Fruit fly (Drosophila melanogaster): Measurements from ENCODE around the gene CG8478.

Gene CG8478

dm6 chr3R:9747875-9747899 is 15.8 kb upstream of the CG8478 start, which contains the start of gene PpD3:
TSS of gene PpD3 (plus strand) at chr3R:9747875.
- TF ChIP-seq CG32121 (GFP tag; IDR thresholded peaks at IDR 0.05) (no peak), CG10348 (GFP tag; IDR thresholded peaks at IDR 0.05) (no peak), Pif1A (GFP tag; optimal IDR thresholded peaks at IDR 0.05) (no peak), CG4496 (GFP tag; IDR thresholded peaks at IDR 0.05) (no peak), CG17806 (tag; optimal IDR thresholded peaks at IDR 0.05) (no peak)

dm6 chr3R:9747900-9748663 is 15.4 kb upstream of the CG8478 start:
- TF ChIP-seq CG14655 (GFP tag; optimal IDR thresholded peaks at IDR 0.05) = no peak
- no peak for TF ChIP-seq gl (tag; optimal IDR thresholded peaks at IDR 0.05)
- no peak for TF ChIP-seq CG9948 (tag; optimal IDR thresholded peaks at IDR 0.05)
- no peak for TF ChIP-seq CG17806 (tag; optimal IDR thresholded peaks at IDR 0.05)
- no peak for TF ChIP-seq CG34367 (tag; optimal IDR thresholded peaks at IDR 0.05)
- no peak for TF ChIP-seq Snoo (tag; optimal IDR thresholded peaks at IDR 0.05)
- TF ChIP-seq CG13204 (GFP tag; optimal IDR thresholded peaks at IDR 0.05) = no peak
- no peak for TF ChIP-seq Pif1A (GFP tag; optimal IDR thresholded peaks at IDR 0.05)
- TF ChIP-seq CG32121 (GFP tag; IDR thresholded peaks at IDR 0.05) = no peak
- TF ChIP-seq CG10348 (GFP tag; IDR thresholded peaks at IDR 0.05) = no peak
- no peak for TF ChIP-seq Pif1B (GFP tag; optimal IDR thresholded peaks at IDR 0.05)
- no peak for TF ChIP-seq D1 (tag; optimal IDR thresholded peaks at IDR 0.05)
- TF ChIP-seq CG8159 (tag; optimal IDR thresholded peaks at IDR 0.05) = no peak
- no peak for TF ChIP-seq CG15710 (tag; optimal IDR thresholded peaks at IDR 0.05)

dm6 chr3R:9754487-9754886 is 9.0 kb upstream of the CG8478 start, which contains the start of gene Tti1:
TSS of gene Tti1 (minus strand) at chr3R:9754686.
- TF ChIP-seq gl (tag; optimal IDR thresholded peaks at IDR 0.05) (no peak), CG10348 (GFP tag; IDR thresholded peaks at IDR 0.05) (no peak), CG32121 (GFP tag; IDR thresholded peaks at IDR 0.05) (no peak), Pif1A (GFP tag; optimal IDR thresholded peaks at IDR 0.05) (no peak), Snoo (tag; optimal IDR thresholded peaks at IDR 0.05) (no peak), CG9948 (tag; optimal IDR thresholded peaks at IDR 0.05) (no peak), CG13204 (GFP tag; optimal IDR thresholded peaks at IDR 0.05) (no peak), CG14655 (GFP tag; optimal IDR thresholded peaks at IDR 0.05) (no peak), rn (GFP tag; IDR thresholded peaks at IDR 0.05) (no peak), D1 (tag; optimal IDR thresholded peaks at IDR 0.05) (no peak), EcR (GFP tag; optimal IDR thresholded peaks at IDR 0.05) (no peak), CG34367 (tag; optimal IDR thresholded peaks at IDR 0.05) (no peak), CG8159 (tag; optimal IDR thresholded peaks at IDR 0.05) (no peak)

- TF ChIP-seq EcR (GFP tag; optimal IDR thresholded peaks at IDR 0.05) (peak; percentile 54), CG13204 (GFP tag; optimal IDR thresholded peaks at IDR 0.05) (no peak)
These were observed 7.3 kb upstream of the CG8478 start, which contains the start of the genes Alg12 and Rpt3R for dm6 chr3R:9756187-9756586. TSS of gene Alg12 (plus strand) at chr3R:9756491. TSS of gene Rpt3R (minus strand) at chr3R:9756510.

- TF ChIP-seq gl (tag; optimal IDR thresholded peaks at IDR 0.05) = no peak
- TF ChIP-seq fd96Ca (GFP tag; IDR thresholded peaks at IDR 0.05) = no peak
- peak; percentile 64 for TF ChIP-seq EcR (GFP tag; optimal IDR thresholded peaks at IDR 0.05)
- no peak for TF ChIP-seq CG10348 (GFP tag; IDR thresholded peaks at IDR 0.05)
- TF ChIP-seq CG13204 (GFP tag; optimal IDR thresholded peaks at IDR 0.05) = no peak
- no peak for TF ChIP-seq CG8301 (tag; optimal IDR thresholded peaks at IDR 0.05)
- TF ChIP-seq CG17806 (tag; optimal IDR thresholded peaks at IDR 0.05) = peak; percentile 18
- TF ChIP-seq CG4496 (GFP tag; IDR thresholded peaks at IDR 0.05) = peak; percentile 35; the same call in 1 of the 3 replicates
- TF ChIP-seq Snoo (tag; optimal IDR thresholded peaks at IDR 0.05) = peak; percentile 33
These were observed 3.9 kb upstream of the CG8478 start, which contains the start of gene Mpi for dm6 chr3R:9759360-9760191. TSS of gene Mpi (plus strand) at chr3R:9759622.

- peak; percentile 48; the same call in 1 of the 2 replicates for TF ChIP-seq rn (GFP tag; IDR thresholded peaks at IDR 0.05)
- no peak for TF ChIP-seq CG10348 (GFP tag; IDR thresholded peaks at IDR 0.05)
- peak; percentile 79 for TF ChIP-seq EcR (GFP tag; optimal IDR thresholded peaks at IDR 0.05)
- TF ChIP-seq CG17806 (tag; optimal IDR thresholded peaks at IDR 0.05) = peak; percentile 8
- peak; percentile 80 for TF ChIP-seq Pif1A (GFP tag; optimal IDR thresholded peaks at IDR 0.05)
- TF ChIP-seq Snoo (tag; optimal IDR thresholded peaks at IDR 0.05) = peak; percentile 44
- peak; percentile 52 for TF ChIP-seq Ets98B (GFP tag; IDR thresholded peaks at IDR 0.05)
- TF ChIP-seq CG15710 (tag; optimal IDR thresholded peaks at IDR 0.05) = peak; percentile 41
- TF ChIP-seq CG13204 (GFP tag; optimal IDR thresholded peaks at IDR 0.05) = no peak
- no peak for TF ChIP-seq Pif1B (GFP tag; optimal IDR thresholded peaks at IDR 0.05)
- 0 out of 3 replicates have a peak, but pooled peaks have one; percentile 39 for TF ChIP-seq fd96Ca (GFP tag; IDR thresholded peaks at IDR 0.05)
- TF ChIP-seq gl (tag; optimal IDR thresholded peaks at IDR 0.05) = peak; percentile 62
- TF ChIP-seq D1 (tag; optimal IDR thresholded peaks at IDR 0.05) = no peak
- peak; percentile 32 for TF ChIP-seq CG8301 (tag; optimal IDR thresholded peaks at IDR 0.05)
- TF ChIP-seq CG14655 (GFP tag; optimal IDR thresholded peaks at IDR 0.05) = no peak
- peak; percentile 57 for TF ChIP-seq CG34367 (tag; optimal IDR thresholded peaks at IDR 0.05)
- no peak for TF ChIP-seq CG12605 (GFP tag; IDR thresholded peaks at IDR 0.05)
- peak; percentile 15 for TF ChIP-seq CG8159 (tag; optimal IDR thresholded peaks at IDR 0.05)
- no peak for TF ChIP-seq CG32121 (GFP tag; IDR thresholded peaks at IDR 0.05)
- TF ChIP-seq CG4496 (GFP tag; IDR thresholded peaks at IDR 0.05) = peak; percentile 37; the same call in 1 of the 3 replicates
- no peak for TF ChIP-seq CG9948 (tag; optimal IDR thresholded peaks at IDR 0.05)
These were observed 4.5 kb downstream of the CG8478 start, which contains the start of gene Naa80 for dm6 chr3R:9767620-9768592. TSS of gene Naa80 (plus strand) at chr3R:9767834.
